Fruit fly (Drosophila melanogaster) whole organism: ENCODE results near the gene CG4596.

Experiments
- CG8478 ChIP-seq: fragments of >200 bp; optimal IDR thresholded peaks from 2 replicates; lab custom pipeline; 2018; ENCODE audit warnings: inconsistent platforms
- Dll ChIP-seq: fragments of >200 bp; optimal IDR thresholded peaks from 2 replicates; lab custom pipeline; 2017
- EcR ChIP-seq, 2 experiments: fragments of >200 bp; optimal IDR thresholded peaks; 2 replicates each; lab custom pipeline; 2017; ENCODE audit warnings: missing biosample characterization in 2 of 2, missing genetic modification characterization in 2 of 2, missing genetic modification reagents in 2 of 2
- pan ChIP-seq: fragments of >200 bp; optimal IDR thresholded peaks from 2 replicates; lab custom pipeline; 2017
- psq ChIP-seq: fragments of >200 bp; optimal IDR thresholded peaks from 2 replicates; lab custom pipeline; 2017
- usp ChIP-seq: fragments of >200 bp; optimal IDR thresholded peaks from 2 replicates; lab custom pipeline; 2017; ENCODE audit warnings: missing biosample characterization, missing genetic modification characterization, mixed read lengths

CG4596 gene

DNA sequence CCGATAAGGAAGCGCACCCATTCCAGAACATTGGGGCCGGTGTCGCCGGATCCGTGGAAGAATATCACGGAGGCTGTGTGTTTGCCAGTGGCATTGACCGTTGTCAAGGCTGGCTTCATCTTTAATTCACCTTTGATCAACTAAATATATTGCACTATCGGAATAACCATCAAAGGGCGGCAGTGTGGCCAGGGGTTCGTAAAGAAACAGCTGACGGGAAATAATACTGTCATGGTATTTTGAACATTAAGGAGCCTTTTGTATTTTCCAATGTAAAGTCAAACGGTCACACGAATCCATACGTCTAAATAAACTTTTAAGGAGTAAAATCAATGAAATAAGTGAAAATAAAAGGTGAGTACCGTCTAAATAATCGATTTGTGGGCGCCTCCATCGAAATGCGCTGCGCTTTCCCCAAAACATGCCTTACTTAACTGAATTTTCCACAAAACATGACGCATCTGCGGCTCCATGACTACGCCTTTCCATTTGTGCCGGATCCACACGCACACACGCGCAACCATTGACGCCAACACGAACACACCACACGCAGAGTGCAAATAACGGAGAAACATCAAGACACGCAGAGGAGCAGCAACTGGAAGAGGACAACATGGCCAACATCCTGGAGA lies 18.5 kb upstream of the CG4596 start, which contains the start of the genes CG6567 and CG4511:
Gene CG6567 (minus strand): TSS at position 209 of the 632 bp plus-strand sequence.
Gene CG4511 (plus strand): TSS at position 259 of the 632 bp plus-strand sequence.
- no peak for TF ChIP-seq Dll (lab: Kevin White, UChicago)
- TF ChIP-seq psq: no peak
- TF ChIP-seq EcR (GFP tag; optimal IDR thresholded peaks at IDR 0.05; lab: Kevin White, UChicago): no peak
- no peak for TF ChIP-seq CG8478 (lab: Kevin White, UChicago)
- TF ChIP-seq pan (lab: Kevin White, UChicago): no peak

DNA sequence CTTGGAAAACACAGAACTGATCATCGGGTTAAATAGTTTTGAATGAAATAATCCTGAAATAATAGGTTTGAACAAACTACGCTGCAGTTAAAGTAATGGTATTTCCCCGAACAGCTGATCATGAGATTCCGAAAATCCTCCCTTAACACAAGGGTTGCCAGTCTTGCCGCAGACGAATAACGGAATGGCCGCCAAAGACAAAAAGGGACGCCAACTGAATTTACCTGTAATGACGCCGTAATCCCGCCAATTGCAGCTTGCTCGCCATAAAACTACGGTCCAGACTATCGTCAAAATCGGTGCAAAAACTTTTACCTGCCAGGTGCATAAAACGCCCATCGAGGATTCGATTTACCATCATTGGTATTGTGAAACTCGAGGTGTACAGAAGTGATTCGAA lies 16.2 kb upstream of the CG4596 start, which contains the start of gene CG4570:
Gene CG4570 (plus strand): TSS at position 190 of the 400 bp plus-strand sequence.
- TF ChIP-seq usp (GFP tag; lab: Kevin White, UChicago) (no peak), CG8478 (lab: Kevin White, UChicago) (no peak), pan (lab: Kevin White, UChicago) (no peak), psq (no peak), Dll (lab: Kevin White, UChicago) (no peak), EcR (GFP tag; optimal IDR thresholded peaks at IDR 0.05; lab: Kevin White, UChicago) (no peak)

DNA sequence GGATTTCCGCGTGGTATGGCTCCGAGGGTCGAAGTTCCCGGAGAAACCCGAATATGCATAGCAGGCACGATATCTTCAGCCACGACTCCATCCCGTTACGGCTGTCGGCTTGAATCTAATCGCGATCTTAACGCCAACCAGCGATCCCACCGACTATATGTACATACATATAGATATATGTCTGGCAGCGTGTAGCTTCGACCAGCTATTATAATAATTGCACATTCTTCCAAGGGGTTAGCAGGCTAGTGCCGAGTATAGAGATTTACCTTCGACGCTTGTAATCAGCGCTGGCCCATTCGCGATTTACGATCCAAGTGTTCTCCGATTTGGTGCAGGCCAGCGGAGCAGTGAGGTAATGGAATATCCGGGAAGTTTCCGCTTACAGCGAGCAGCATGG lies 13.1 kb upstream of the CG4596 start, which contains the start of gene CG14694:
Gene CG14694 (minus strand): TSS at position 101 of the 400 bp plus-strand sequence.
- TF ChIP-seq EcR (GFP tag; optimal IDR thresholded peaks at IDR 0.05; lab: Kevin White, UChicago) (no peak), psq (no peak), pan (lab: Kevin White, UChicago) (no peak), usp (GFP tag; lab: Kevin White, UChicago) (no peak), Dll (lab: Kevin White, UChicago) (no peak), CG8478 (lab: Kevin White, UChicago) (no peak)

DNA sequence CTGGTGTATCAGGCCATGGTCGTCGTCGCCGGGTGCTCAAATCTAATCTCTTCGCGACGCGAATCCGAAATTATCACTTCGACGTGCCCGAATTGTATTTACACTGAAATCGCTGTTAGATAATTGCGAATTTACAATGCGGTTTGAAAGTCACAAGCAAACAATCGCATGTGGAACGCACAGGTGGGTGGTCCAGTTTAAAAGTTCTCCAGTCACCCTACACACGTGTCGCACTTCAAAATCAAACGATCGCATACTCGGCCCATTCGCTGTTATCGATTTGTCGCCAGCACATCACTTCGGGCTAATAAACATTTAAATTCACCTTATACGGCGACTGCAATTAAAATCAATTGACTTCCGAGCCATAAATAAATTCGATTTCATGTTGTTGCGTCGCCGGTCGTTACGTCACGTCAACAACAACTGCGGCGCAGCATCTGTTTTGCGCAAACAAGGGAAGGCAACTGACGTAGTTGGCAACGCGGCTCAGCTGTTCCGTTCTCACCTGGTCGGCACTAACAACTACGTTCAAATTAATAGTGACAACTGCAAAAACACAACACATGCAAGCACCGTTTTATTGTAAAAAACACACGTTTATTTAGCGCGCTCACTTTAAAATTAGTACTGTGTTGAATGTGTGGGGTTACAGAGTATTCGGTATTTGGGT lies 9.9 kb upstream of the CG4596 start, which contains the start of gene CG6574:
Gene CG6574 (minus strand): TSS at position 216 of the 673 bp plus-strand sequence.
- TF ChIP-seq CG8478 (lab: Kevin White, UChicago) (no peak), Dll (lab: Kevin White, UChicago) (no peak), pan (lab: Kevin White, UChicago) (no peak), EcR (GFP tag; optimal IDR thresholded peaks at IDR 0.05; lab: Kevin White, UChicago) (no peak), usp (GFP tag; lab: Kevin White, UChicago) (no peak), psq (no peak)

DNA sequence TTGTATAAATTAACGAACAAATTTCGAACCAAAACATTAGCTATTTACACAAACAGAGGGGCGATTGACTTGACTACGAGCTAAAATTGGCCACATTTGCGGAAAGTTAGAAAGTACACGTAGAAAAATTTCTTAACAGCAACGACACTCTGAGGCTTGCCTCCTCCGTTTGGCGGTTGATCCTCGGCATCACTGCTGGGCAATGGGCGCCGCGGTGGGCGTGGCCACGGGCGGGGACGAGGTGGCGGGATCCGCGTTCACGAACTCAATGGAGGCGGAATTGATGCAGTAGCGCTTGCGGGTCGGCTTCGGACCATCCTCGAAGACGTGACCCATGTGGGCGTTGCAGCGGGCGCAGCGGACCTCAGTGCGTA lies 9.4 kb upstream of the CG4596 start:
- TF ChIP-seq pan (lab: Kevin White, UChicago): no peak
- no peak for TF ChIP-seq usp (GFP tag; lab: Kevin White, UChicago)
- no peak for TF ChIP-seq psq
- TF ChIP-seq Dll (lab: Kevin White, UChicago): no peak
- TF ChIP-seq EcR (GFP tag; optimal IDR thresholded peaks at IDR 0.05; lab: Kevin White, UChicago): no peak
- no peak for TF ChIP-seq CG8478 (lab: Kevin White, UChicago)

DNA sequence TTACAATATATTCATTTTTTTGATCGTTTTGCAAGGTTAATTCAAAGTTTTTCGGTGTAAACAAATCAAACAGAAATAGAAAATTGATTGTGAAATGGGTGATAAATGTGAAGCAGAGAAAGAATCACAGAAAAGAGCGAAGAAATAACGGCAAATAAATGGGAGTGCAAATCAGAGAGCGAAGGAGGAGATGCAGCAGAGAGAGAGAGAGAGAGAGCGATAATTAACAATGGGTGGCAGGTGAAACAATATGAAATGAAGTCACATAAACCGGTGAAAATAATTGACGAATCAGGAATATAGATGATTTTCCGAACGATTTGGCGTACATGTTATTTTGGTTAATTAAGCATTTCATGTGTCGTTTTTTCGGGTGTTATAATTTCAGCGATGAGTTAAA lies 8.9 kb upstream of the CG4596 start:
- TF ChIP-seq Dll (lab: Kevin White, UChicago) (no peak), EcR (GFP tag; optimal IDR thresholded peaks at IDR 0.05; lab: Kevin White, UChicago) (no peak), psq (no peak), usp (GFP tag; lab: Kevin White, UChicago) (no peak), pan (lab: Kevin White, UChicago) (no peak)

DNA sequence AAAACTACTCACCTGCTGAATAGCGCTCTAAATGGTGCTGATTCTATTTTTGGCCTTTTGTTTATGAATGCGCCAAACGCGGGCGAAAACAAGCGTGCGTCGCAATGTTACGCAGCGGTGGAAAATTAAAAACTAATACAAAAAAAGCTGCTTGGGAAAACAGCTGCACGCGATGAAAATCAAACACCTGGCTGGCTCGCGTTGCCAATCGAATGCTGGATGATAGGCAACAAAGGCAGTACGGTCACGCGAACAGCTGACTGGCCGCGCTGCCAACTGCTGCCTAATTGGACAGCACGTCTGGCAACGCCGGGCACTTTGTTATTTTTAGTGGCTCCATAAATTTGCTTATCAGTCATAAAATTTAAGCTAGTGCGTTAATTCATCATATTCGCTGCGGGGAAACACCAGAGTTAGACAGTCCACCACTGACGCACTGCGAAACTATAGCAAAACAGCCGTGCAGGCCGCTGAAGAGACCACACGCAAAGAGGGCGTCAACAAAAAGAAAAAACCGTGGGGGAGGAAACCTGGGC lies 4.3 kb upstream of the CG4596 start, which contains the start of the genes SelR and Tsp86D:
Gene SelR (minus strand): TSS at position 216 of the 536 bp plus-strand sequence.
Gene Tsp86D (plus strand): TSS at position 282 of the 536 bp plus-strand sequence.
- TF ChIP-seq pan (lab: Kevin White, UChicago): no peak

DNA sequence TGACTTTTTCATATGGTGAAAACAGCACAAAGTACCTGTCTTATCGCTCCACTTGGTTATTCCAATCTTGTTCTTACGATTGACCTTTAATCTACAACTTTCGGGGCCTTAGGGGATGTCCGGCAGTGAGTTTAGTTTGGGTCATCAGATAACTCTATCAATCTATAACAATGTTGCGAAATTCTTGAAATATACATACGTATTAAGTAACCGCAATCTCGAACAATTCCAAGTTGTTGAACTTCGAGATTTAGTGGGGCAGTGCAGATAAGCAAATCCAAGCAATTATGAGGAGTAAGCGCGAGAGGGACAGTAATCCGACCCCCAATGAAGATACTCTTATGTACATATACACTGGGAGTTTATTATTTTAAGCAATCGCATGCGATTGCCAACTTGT lies 2.3 kb upstream of the CG4596 start:
- TF ChIP-seq usp (GFP tag; lab: Kevin White, UChicago) (no peak), Dll (lab: Kevin White, UChicago) (no peak), pan (lab: Kevin White, UChicago) (no peak), EcR (GFP tag; optimal IDR thresholded peaks at IDR 0.05; lab: Kevin White, UChicago) (no peak), CG8478 (lab: Kevin White, UChicago) (no peak), psq (no peak)

DNA sequence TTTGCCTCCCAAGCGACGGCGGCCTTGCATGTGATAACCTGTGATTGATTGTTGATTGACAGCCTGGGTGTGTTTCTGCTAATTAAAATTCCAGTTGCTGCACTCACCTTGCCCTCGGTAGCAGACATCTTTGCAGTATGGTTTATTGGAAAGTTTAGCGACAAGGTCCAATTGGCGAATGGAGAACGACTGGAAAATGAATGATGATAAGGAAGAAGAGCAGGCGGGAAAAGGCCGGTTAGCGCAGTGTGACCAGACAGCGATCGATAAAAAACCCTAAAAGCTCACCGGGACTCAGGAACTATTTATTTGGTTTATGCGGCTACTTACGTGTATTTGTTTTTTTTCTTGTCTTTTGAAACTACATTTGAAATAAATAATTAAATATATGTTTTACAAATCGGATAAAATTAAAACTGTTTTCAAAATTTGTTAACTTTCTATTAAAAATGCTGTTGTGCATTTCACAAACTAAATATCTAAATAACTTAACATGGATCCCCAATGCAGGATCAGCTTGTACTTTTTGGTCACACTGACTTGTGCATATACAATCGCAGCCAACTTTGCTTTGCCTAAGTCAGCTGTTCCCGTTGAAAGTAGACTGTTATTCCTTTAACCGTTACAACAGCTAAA lies 572 bp upstream of the CG4596 start, which contains the start of gene Fdh:
Gene Fdh (minus strand): TSS at position 234 of the 636 bp plus-strand sequence.
- TF ChIP-seq EcR (GFP tag; optimal IDR thresholded peaks at IDR 0.05; lab: Kevin White, UChicago): no peak
- no peak for TF ChIP-seq usp (GFP tag; lab: Kevin White, UChicago)
- no peak for TF ChIP-seq pan (lab: Kevin White, UChicago)
- TF ChIP-seq psq: no peak
- no peak for TF ChIP-seq Dll (lab: Kevin White, UChicago)
- TF ChIP-seq CG8478 (lab: Kevin White, UChicago): no peak

DNA sequence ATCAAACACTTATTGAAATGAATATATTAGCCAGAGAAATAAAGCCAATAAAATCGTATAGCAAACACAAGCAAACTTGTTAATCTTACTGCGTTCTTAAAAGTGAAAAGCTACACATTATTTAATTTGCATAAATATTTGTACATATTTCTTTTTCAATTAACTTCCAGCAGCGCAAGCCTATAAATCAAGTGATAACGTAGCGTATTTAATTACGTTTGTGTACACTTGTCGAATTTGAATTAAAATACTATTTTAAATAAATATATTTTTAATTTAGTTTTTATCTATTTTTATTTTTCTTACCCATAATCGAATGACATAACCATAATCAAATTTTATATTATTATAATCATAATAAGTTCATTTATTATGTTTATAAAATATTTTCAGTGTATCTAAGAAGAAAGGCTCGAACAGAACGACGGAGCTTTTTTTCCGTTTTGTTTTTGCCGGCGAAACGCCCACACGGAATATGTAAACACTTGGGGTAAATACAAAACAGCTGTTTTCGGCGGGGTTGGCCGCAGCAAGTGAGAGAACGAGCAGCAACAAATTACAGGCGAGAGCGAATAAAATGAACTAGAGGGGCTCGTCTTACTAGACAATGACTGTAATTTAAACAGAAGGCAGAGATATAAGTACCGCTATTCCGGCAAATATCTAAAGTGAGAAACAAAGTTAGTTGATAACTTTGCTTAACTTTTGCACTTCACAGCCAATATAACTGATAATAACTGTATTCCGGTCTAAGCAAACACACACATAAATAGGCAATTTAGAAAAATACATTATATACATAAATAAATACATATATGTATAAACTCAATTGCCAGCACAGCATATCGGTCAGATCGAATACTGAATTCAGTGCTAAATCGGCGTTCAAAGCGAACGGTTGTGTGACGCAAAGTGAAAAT lies 2.9 kb downstream of the CG4596 start, which contains the start of gene Sodh2:
Gene Sodh2 (plus strand): TSS at position 870 of the 920 bp plus-strand sequence.
- TF ChIP-seq EcR (GFP tag; optimal IDR thresholded peaks at IDR 0.05; lab: Kevin White, UChicago) (no peak), CG8478 (lab: Kevin White, UChicago) (no peak), pan (lab: Kevin White, UChicago) (no peak), psq (no peak), Dll (lab: Kevin White, UChicago) (no peak), usp (GFP tag; lab: Kevin White, UChicago) (no peak)
